Worm (Caenorhabditis elegans): ENCODE results near the gene srh-41.

Gene srh-41

DNA sequence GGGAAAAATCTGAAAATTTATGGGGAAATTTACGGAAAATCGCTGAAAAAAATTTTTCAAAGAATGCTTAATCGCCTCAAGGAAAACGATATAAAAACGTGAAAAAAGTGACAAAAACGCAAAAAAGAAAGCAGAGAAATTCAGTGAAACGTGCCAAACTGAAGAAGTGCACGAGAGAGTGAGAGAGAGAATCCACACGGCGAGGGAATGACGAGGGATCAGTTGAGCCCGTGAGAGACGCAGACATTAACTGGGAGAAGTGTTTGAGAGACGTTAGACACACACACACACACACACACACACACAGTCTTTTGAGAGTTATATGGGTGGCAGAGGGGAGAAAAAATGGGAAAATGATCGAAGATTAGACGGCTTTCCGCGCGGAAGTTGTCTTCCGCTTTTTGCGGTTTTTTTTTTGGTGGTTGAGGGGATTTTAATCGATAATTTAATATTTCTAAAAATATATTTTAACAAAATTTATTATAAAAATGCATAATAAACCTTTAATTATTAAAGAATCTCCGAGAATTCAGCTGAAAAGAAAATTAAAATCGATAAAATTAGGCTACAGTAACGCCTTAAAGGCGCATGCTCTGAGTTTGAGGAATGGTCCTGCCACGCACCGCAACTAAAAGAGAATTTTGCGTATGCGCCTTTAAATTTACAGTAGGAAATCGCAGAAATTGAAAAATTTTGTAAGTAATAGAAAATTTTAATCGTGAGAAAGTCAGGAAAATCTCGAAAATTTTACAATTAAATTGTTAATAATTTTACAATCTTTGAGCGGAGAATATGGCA, 42.5 kb downstream of the srh-41 start (continued):
- TF ChIP-seq hlh-4 (tag; optimal IDR thresholded peaks at IDR 0.05) (no peak), zip-4 (GFP tag; optimal IDR thresholded peaks at IDR 0.05) (no peak), ama-1 (optimal IDR thresholded peaks at IDR 0.05) (no peak), C16A3.4 (tag; optimal IDR thresholded peaks at IDR 0.05) (peak; percentile 20), nhr-237 (tag; optimal IDR thresholded peaks at IDR 0.05) (peak; percentile 29), ceh-63 (GFP tag; optimal IDR thresholded peaks at IDR 0.05) (no peak), pqm-1 (tag; optimal IDR thresholded peaks at IDR 0.05) (no peak), zag-1 (tag; optimal IDR thresholded peaks at IDR 0.05) (no peak), nhr-76 (tag; optimal IDR thresholded peaks at IDR 0.05) (no peak), nhr-12 (tag; optimal IDR thresholded peaks at IDR 0.05) (no peak), egl-27 (tag; optimal IDR thresholded peaks at IDR 0.05) (no peak), unc-130 (tag; optimal IDR thresholded peaks at IDR 0.05) (no peak), nhr-77 (tag; optimal IDR thresholded peaks at IDR 0.05) (peak; percentile 46), lin-35 (GFP tag; optimal IDR thresholded peaks at IDR 0.05) (peak; percentile 72), elt-3 (tag; optimal IDR thresholded peaks at IDR 0.05) (peak in 1 of 6 experiments; percentile 9), nhr-85 (tag) (peak; percentile 12), mep-1 (tag; optimal IDR thresholded peaks at IDR 0.05) (peak; percentile 77), vab-15 (tag; optimal IDR thresholded peaks at IDR 0.05) (no peak), Y116A8C.19 (tag; optimal IDR thresholded peaks at IDR 0.05; ENCODE audit: borderline replicate concordance) (no peak), ceh-88 (GFP tag; IDR thresholded peaks at IDR 0.05) (no peak), ceh-90 (tag; optimal IDR thresholded peaks at IDR 0.05) (no peak), efl-3 (GFP tag; optimal IDR thresholded peaks at IDR 0.05) (no peak), tbx-2 (tag; optimal IDR thresholded peaks at IDR 0.05) (peak; percentile 53), ceh-82 (tag; optimal IDR thresholded peaks at IDR 0.05) (peak in 2 of 3 experiments; percentile 69 to 81), egl-13 (tag; optimal IDR thresholded peaks at IDR 0.05) (no peak), fkh-4 (tag; optimal IDR thresholded peaks at IDR 0.05; ENCODE audit: borderline replicate concordance) (no peak), mab-9 (GFP tag; IDR thresholded peaks at IDR 0.05) (no peak), nhr-20 (tag; optimal IDR thresholded peaks at IDR 0.05) (peak; percentile 53), lsy-2 (tag; optimal IDR thresholded peaks at IDR 0.05) (peak; percentile 56 to 72), sox-4 (tag; optimal IDR thresholded peaks at IDR 0.05) (no peak), blmp-1 (tag; optimal IDR thresholded peaks at IDR 0.05) (peak; percentile 97), unc-86 (tag; optimal IDR thresholded peaks at IDR 0.05) (peak; percentile 33), lir-3 (tag; optimal IDR thresholded peaks at IDR 0.05; ENCODE audit: poor library complexity) (no peak), grh-1 (GFP tag; IDR thresholded peaks at IDR 0.05) (no peak), lin-13 (GFP tag; optimal IDR thresholded peaks at IDR 0.05) (peak; percentile 7), ceh-8 (GFP tag; optimal IDR thresholded peaks at IDR 0.05) (no peak), lin-39 (tag; optimal IDR thresholded peaks at IDR 0.05) (no peak), ets-5 (GFP tag; IDR thresholded peaks at IDR 0.05) (no peak), xbp-1 (tag; optimal IDR thresholded peaks at IDR 0.05) (peak; percentile 27)

DNA sequence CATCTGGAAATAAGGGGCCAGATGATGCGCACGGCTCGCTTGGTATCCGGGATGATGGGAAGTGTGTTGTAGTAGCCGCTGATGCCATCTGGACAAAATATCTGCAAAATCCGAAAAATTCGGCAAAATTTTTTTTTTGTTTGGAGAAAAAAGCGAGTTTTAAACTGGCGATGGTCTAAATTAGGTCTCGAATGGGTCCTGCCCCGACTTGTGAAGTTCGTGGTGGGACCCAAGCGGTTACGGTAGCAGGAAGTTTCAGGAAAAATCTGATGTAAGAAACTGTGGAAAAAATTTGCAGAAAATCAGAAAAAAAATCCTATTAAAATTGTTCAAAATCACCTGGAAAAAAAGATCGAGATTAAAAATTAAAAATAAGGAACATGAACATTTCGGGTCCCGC, 43.7 kb downstream of the srh-41 start, which contains the start of gene jmjd-2:
jmjd-2 (minus strand) TSS at position 101 of the 400 bp plus-strand sequence.
- no peak for TF ChIP-seq skn-1 (tag; optimal IDR thresholded peaks at IDR 0.05)
- TF ChIP-seq elt-3 (tag; optimal IDR thresholded peaks at IDR 0.05): no peak
- no peak for TF ChIP-seq jun-1 (tag; optimal IDR thresholded peaks at IDR 0.05)
- TF ChIP-seq lin-15B (tag; optimal IDR thresholded peaks at IDR 0.05): no peak
- TF ChIP-seq lir-3 (tag; optimal IDR thresholded peaks at IDR 0.05; ENCODE audit: poor library complexity): no peak
- no peak for TF ChIP-seq lin-13 (GFP tag; optimal IDR thresholded peaks at IDR 0.05)
- TF ChIP-seq unc-62 (GFP tag; optimal IDR thresholded peaks at IDR 0.05): no peak
- TF ChIP-seq nhr-90 (tag; optimal IDR thresholded peaks at IDR 0.05; ENCODE audit: poor library complexity): no peak
- no peak for TF ChIP-seq mef-2 (tag; optimal IDR thresholded peaks at IDR 0.05)

Measured in whole organism, L1 larva.